Fruit fly (Drosophila melanogaster) whole organism, embryonic: Measurements from ENCODE around the gene Syx5.

Source experiments
- Awh ChIP-seq: fragments of 200-800 bp; sonication (Bioruptor generic); IDR thresholded peaks from 2 replicates; pipeline ENCODE4, ENCODE4 v1.3.6; 2022; ENCODE audit warnings: missing biosample characterization, missing genetic modification characterization
- Bgb ChIP-seq: fragments of 200-800 bp; sonication (Bioruptor generic); IDR thresholded peaks from 2 replicates; pipeline ENCODE4 v1.3.6; 2022; ENCODE audit warnings: missing biosample characterization, missing genetic modification characterization; ENCODE audit not compliant: partially characterized antibody
- CG1024 ChIP-seq: fragments of 200-800 bp; sonication (Bioruptor generic); IDR thresholded peaks from 2 replicates; pipeline ENCODE4 v1.3.6; 2022; ENCODE audit warnings: missing biosample characterization, missing genetic modification characterization
- CG10267 ChIP-seq: fragments of 200-800 bp; sonication (Bioruptor generic); optimal IDR thresholded peaks from 2 replicates; lab custom pipeline; 2018; ENCODE audit warnings: missing biosample characterization, mild to moderate bottlenecking, missing genetic modification characterization, moderate library complexity
- CG11696 ChIP-seq: fragments of 200-800 bp; sonication (Bioruptor generic); IDR thresholded peaks from 2 replicates; pipeline ENCODE4 v1.3.6; 2022; ENCODE audit warnings: missing biosample characterization, missing genetic modification characterization
- CG1233 ChIP-seq: fragments of 200-800 bp; sonication (Bioruptor generic); optimal IDR thresholded peaks from 4 replicates; lab custom pipeline; 2018; ENCODE audit warnings: missing biosample characterization, mild to moderate bottlenecking, missing genetic modification characterization
- CG16813 ChIP-seq: fragments of 200-800 bp; sonication (Bioruptor generic); IDR thresholded peaks from 3 replicates; pipeline ENCODE4 v1.3.6; 2022; ENCODE audit warnings: missing biosample characterization, missing genetic modification characterization; ENCODE audit not compliant: partially characterized antibody
- CG18619 ChIP-seq: fragments of 200-800 bp; sonication (Bioruptor generic); optimal IDR thresholded peaks from 3 replicates; lab custom pipeline; 2017; ENCODE audit warnings: missing biosample characterization, mild to moderate bottlenecking, missing genetic modification characterization
- CG30431 ChIP-seq: fragments of 200-800 bp; sonication (Bioruptor generic); optimal IDR thresholded peaks from 2 replicates; lab custom pipeline; 2017; ENCODE audit warnings: missing biosample characterization, missing genetic modification characterization
- CG32532 ChIP-seq: fragments of 200-800 bp; sonication (Bioruptor generic); IDR thresholded peaks from 2 replicates; pipeline ENCODE4 v1.3.6; 2022; ENCODE audit warnings: missing biosample characterization, missing genetic modification characterization
- CG33213 ChIP-seq: fragments of 200-800 bp; sonication (Bioruptor generic); optimal IDR thresholded peaks from 3 replicates; lab custom pipeline; 2016; ENCODE audit warnings: missing biosample characterization, missing genetic modification characterization
- CG3407 ChIP-seq: fragments of 200-800 bp; sonication (Bioruptor generic); optimal IDR thresholded peaks from 2 replicates; lab custom pipeline; 2018; ENCODE audit warnings: missing biosample characterization, mild to moderate bottlenecking, missing genetic modification characterization
- CG3726 ChIP-seq: fragments of 200-800 bp; sonication (Bioruptor generic); IDR thresholded peaks from 3 replicates; pipeline ENCODE4, ENCODE4 v1.3.6; 2022; ENCODE audit warnings: missing biosample characterization, missing genetic modification characterization
- CG6175 ChIP-seq: fragments of 200-800 bp; sonication (Bioruptor generic); IDR thresholded peaks from 3 replicates; pipeline ENCODE4 v1.3.6; 2022; ENCODE audit warnings: missing biosample characterization, missing genetic modification characterization
- CG6813 ChIP-seq: fragments of 200-800 bp; sonication (Bioruptor generic); optimal IDR thresholded peaks from 2 replicates; lab custom pipeline; 2017; ENCODE audit warnings: missing biosample characterization, missing genetic modification characterization, mild to moderate bottlenecking, moderate library complexity, missing genetic modification reagents
- CG8290 ChIP-seq, 3 experiments: fragments of 200-800 bp; sonication (Bioruptor generic); optimal IDR thresholded peaks; 2 replicates each; lab custom pipeline; 2016 to 2019; ENCODE audit warnings: missing biosample characterization in 3 of 3, missing genetic modification characterization in 3 of 3, mild to moderate bottlenecking in 2 of 3, moderate library complexity in 1 of 3
- CG8765 ChIP-seq: fragments of 200-800 bp; sonication (Bioruptor generic); IDR thresholded peaks from 2 replicates; pipeline ENCODE4 v1.3.6; 2022; ENCODE audit warnings: missing biosample characterization, missing genetic modification characterization
- CG9437 ChIP-seq: fragments of 200-800 bp; sonication (Bioruptor generic); optimal IDR thresholded peaks from 2 replicates; lab custom pipeline; 2018; ENCODE audit warnings: missing biosample characterization, mild to moderate bottlenecking, missing genetic modification characterization
- CG9609 ChIP-seq: fragments of 200-800 bp; sonication (Bioruptor generic); optimal IDR thresholded peaks from 3 replicates; lab custom pipeline; 2016; ENCODE audit warnings: missing biosample characterization, missing genetic modification characterization
- D19B ChIP-seq: fragments of 200-800 bp; sonication (Bioruptor generic); optimal IDR thresholded peaks from 2 replicates; lab custom pipeline; 2017; ENCODE audit warnings: missing biosample characterization, mild to moderate bottlenecking, missing genetic modification characterization
- Dek ChIP-seq: fragments of 200-800 bp; sonication (Bioruptor generic); optimal IDR thresholded peaks from 3 replicates; lab custom pipeline; 2019; ENCODE audit warnings: missing biosample characterization, mild to moderate bottlenecking, missing genetic modification characterization, moderate library complexity
- ERR ChIP-seq: fragments of 200-800 bp; sonication (Bioruptor generic); optimal IDR thresholded peaks from 2 replicates; lab custom pipeline; 2016; ENCODE audit warnings: missing biosample characterization, missing genetic modification characterization
- Ets65A ChIP-seq: fragments of 200-800 bp; sonication (Bioruptor generic); peaks from one replicate; lab custom pipeline; 2016; ENCODE audit warnings: missing biosample characterization, missing genetic modification characterization
- Hmx ChIP-seq: fragments of 200-800 bp; sonication (Bioruptor generic); optimal IDR thresholded peaks from 2 replicates; lab custom pipeline; 2016; ENCODE audit warnings: missing biosample characterization, missing genetic modification characterization
- Mes4 ChIP-seq: fragments of 200-800 bp; sonication (Bioruptor generic); optimal IDR thresholded peaks from 2 replicates; lab custom pipeline; 2016; ENCODE audit warnings: missing biosample characterization, missing genetic modification characterization
- Neu2 ChIP-seq: fragments of 200-800 bp; sonication (Bioruptor generic); optimal IDR thresholded peaks from 3 replicates; lab custom pipeline; 2016; ENCODE audit warnings: missing biosample characterization, missing genetic modification characterization, borderline replicate concordance
- Oaz ChIP-seq: fragments of 200-800 bp; sonication (Bioruptor generic); IDR thresholded peaks from 2 replicates; pipeline ENCODE4 v1.3.6; 2022; ENCODE audit warnings: missing biosample characterization, missing genetic modification characterization
- Pdp1 ChIP-seq, 2 experiments: fragments of 200-800 bp; sonication (Bioruptor generic); optimal IDR thresholded peaks; 3 replicates each; lab custom pipeline; 2016; ENCODE audit warnings: missing biosample characterization in 2 of 2, missing genetic modification characterization in 2 of 2, mild to moderate bottlenecking in 1 of 2, moderate library complexity in 1 of 2
- Ravus ChIP-seq: fragments of 200-800 bp; sonication (Bioruptor generic); IDR thresholded peaks from 2 replicates; pipeline ENCODE4 v1.3.6; 2022; ENCODE audit warnings: missing biosample characterization, missing genetic modification characterization
- Ssrp ChIP-seq: fragments of 200-800 bp; sonication (Bioruptor generic); optimal IDR thresholded peaks from 2 replicates; lab custom pipeline; 2018; ENCODE audit warnings: missing biosample characterization, mild to moderate bottlenecking, missing genetic modification characterization, moderate library complexity
- abd-A ChIP-seq: fragments of 200-800 bp; sonication (Bioruptor generic); optimal IDR thresholded peaks from 3 replicates; lab custom pipeline; 2019; ENCODE audit warnings: missing biosample characterization, mild to moderate bottlenecking, missing genetic modification characterization, moderate library complexity
- chm ChIP-seq: fragments of 200-800 bp; sonication (Bioruptor generic); IDR thresholded peaks from 2 replicates; pipeline ENCODE4 v1.3.6; 2022; ENCODE audit warnings: missing biosample characterization, missing genetic modification characterization
- crol ChIP-seq: fragments of 200-800 bp; sonication (Bioruptor generic); IDR thresholded peaks from 2 replicates; pipeline ENCODE4 v1.3.6; 2022; ENCODE audit warnings: missing biosample characterization, missing genetic modification characterization
- disco-r ChIP-seq: fragments of 200-800 bp; sonication (Bioruptor generic); optimal IDR thresholded peaks from 2 replicates; lab custom pipeline; 2016; ENCODE audit warnings: missing biosample characterization, missing genetic modification characterization
- emc ChIP-seq: fragments of 200-800 bp; sonication (Bioruptor generic); optimal IDR thresholded peaks from 2 replicates; lab custom pipeline; 2016; ENCODE audit warnings: missing biosample characterization, missing genetic modification characterization
- en ChIP-seq: fragments of 200-800 bp; sonication (Bioruptor generic); optimal IDR thresholded peaks from 2 replicates; lab custom pipeline; 2016; ENCODE audit warnings: missing biosample characterization, missing genetic modification characterization
- ewg ChIP-seq: fragments of 200-800 bp; sonication (Bioruptor generic); optimal IDR thresholded peaks from 3 replicates; lab custom pipeline; 2017; ENCODE audit warnings: mild to moderate bottlenecking, missing biosample characterization, missing genetic modification reagents, missing genetic modification characterization
- exex ChIP-seq: fragments of 200-800 bp; sonication (Bioruptor generic); optimal IDR thresholded peaks from 4 replicates; lab custom pipeline; 2018; ENCODE audit warnings: missing biosample characterization, mild to moderate bottlenecking, missing genetic modification characterization, moderate library complexity
- fd96Cb ChIP-seq: fragments of 200-800 bp; sonication (Bioruptor generic); optimal IDR thresholded peaks from 2 replicates; lab custom pipeline; 2018; ENCODE audit warnings: missing biosample characterization, mild to moderate bottlenecking, missing genetic modification characterization, moderate library complexity
- grn ChIP-seq: fragments of 200-800 bp; sonication (Bioruptor generic); optimal IDR thresholded peaks from 3 replicates; lab custom pipeline; 2017; ENCODE audit warnings: missing biosample characterization, missing genetic modification characterization
- jing ChIP-seq: fragments of 200-800 bp; sonication (Bioruptor generic); optimal IDR thresholded peaks from 2 replicates; lab custom pipeline; 2018; ENCODE audit warnings: missing biosample characterization, mild to moderate bottlenecking, missing genetic modification characterization
- jumu ChIP-seq: fragments of 200-800 bp; sonication (Bioruptor generic); optimal IDR thresholded peaks from 3 replicates; lab custom pipeline; 2016; ENCODE audit warnings: missing biosample characterization, missing genetic modification characterization
- nerfin-1 ChIP-seq: fragments of 200-800 bp; sonication (Bioruptor generic); optimal IDR thresholded peaks from 3 replicates; lab custom pipeline; 2019; ENCODE audit warnings: missing biosample characterization, mild to moderate bottlenecking, missing genetic modification characterization, moderate library complexity
- pum ChIP-seq: fragments of 200-800 bp; sonication (Bioruptor generic); optimal IDR thresholded peaks from 2 replicates; lab custom pipeline; 2016; ENCODE audit warnings: missing biosample characterization, missing genetic modification characterization
- scrt ChIP-seq: fragments of 200-800 bp; sonication (Bioruptor generic); optimal IDR thresholded peaks from 2 replicates; lab custom pipeline; 2018; ENCODE audit warnings: missing biosample characterization, mild to moderate bottlenecking, missing genetic modification characterization, moderate library complexity
- sug ChIP-seq: fragments of 200-800 bp; optimal IDR thresholded peaks from 2 replicates; lab custom pipeline; 2019; ENCODE audit warnings: missing biosample characterization, mild to moderate bottlenecking, missing genetic modification characterization, moderate library complexity
- tna ChIP-seq: fragments of 200-800 bp; sonication (Bioruptor generic); IDR thresholded peaks from 2 replicates; pipeline ENCODE4 v1.3.6; 2022; ENCODE audit warnings: missing biosample characterization, missing genetic modification characterization; ENCODE audit not compliant: partially characterized antibody
- trh ChIP-seq: fragments of 200-800 bp; sonication (Bioruptor generic); optimal IDR thresholded peaks from 2 replicates; lab custom pipeline; 2016; ENCODE audit warnings: missing biosample characterization, missing genetic modification characterization
- vnd ChIP-seq: fragments of 200-800 bp; sonication (Bioruptor generic); IDR thresholded peaks from 3 replicates; pipeline ENCODE4 v1.3.6; 2022; ENCODE audit warnings: missing biosample characterization, missing genetic modification characterization; ENCODE audit not compliant: partially characterized antibody
- wek ChIP-seq: fragments of 200-800 bp; sonication (Bioruptor generic); optimal IDR thresholded peaks from 3 replicates; lab custom pipeline; 2018; ENCODE audit warnings: missing biosample characterization, mild to moderate bottlenecking, missing genetic modification characterization, moderate library complexity

The Syx5 gene

DNA sequence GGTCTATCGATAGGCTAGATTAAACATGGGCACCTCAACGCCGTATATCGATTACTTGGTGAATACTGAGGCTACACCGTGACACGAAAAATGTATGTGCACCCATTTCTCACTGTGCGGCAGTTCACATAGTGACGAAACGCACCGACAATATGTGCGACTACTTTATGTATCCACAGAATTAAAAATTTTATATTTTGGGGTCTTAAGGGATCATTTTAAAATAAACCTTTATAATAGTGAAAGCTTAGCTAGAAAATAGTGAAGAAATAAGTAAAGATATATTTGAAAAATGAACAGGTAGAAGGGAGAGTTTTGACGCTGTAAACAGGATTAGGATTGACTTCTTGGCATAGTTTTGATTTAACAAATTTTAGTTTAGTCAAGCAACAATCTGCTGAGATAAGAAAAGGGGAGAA, 22.0 kb downstream of the Syx5 start, which contains the start of gene mRpL4 (continued):
- no peak for TF ChIP-seq CG18619 (GFP tag; lab: Kevin White, UChicago)
- TF ChIP-seq CG16813 (GFP tag; lab: Robert Waterston, UW) = peak; percentile 99
- no peak for TF ChIP-seq emc (GFP tag; lab: Kevin White, UChicago)
- TF ChIP-seq en (GFP tag; lab: Kevin White, UChicago) = peak; percentile 15
- TF ChIP-seq CG10267 (tag; lab: Kevin White, UChicago) = peak; percentile 67
- TF ChIP-seq CG8290 (GFP tag; optimal IDR thresholded peaks at IDR 0.05; lab: Kevin White, UChicago) = peak; percentile 98
- TF ChIP-seq CG8290 (tag; optimal IDR thresholded peaks at IDR 0.05; lab: Kevin White, UChicago) = peak; percentile 97
- TF ChIP-seq ewg = peak; percentile 9
- peak; percentile 35 for TF ChIP-seq disco-r (GFP tag; lab: Kevin White, UChicago)
- TF ChIP-seq CG30431 (GFP tag; lab: Kevin White, UChicago) = no peak
- no peak for TF ChIP-seq CG3407 (GFP tag; lab: Kevin White, UChicago)
- peak; percentile 31 for TF ChIP-seq wek (GFP tag; lab: Kevin White, UChicago)
- no peak for TF ChIP-seq CG3726
- TF ChIP-seq nerfin-1 = no peak
- TF ChIP-seq Bgb = peak; percentile 99
- TF ChIP-seq pum (GFP tag; lab: Kevin White, UChicago) = peak; percentile 85
- peak in 1 of 2 experiments; percentile 83 for TF ChIP-seq Pdp1 (GFP tag; optimal IDR thresholded peaks at IDR 0.05; lab: Kevin White, UChicago)
- no peak for TF ChIP-seq crol (GFP tag; lab: Robert Waterston, UW)
- TF ChIP-seq grn (GFP tag; lab: Kevin White, UChicago) = peak; percentile 2
- peak; percentile 54 for TF ChIP-seq trh (GFP tag; lab: Kevin White, UChicago)
- peak; percentile 26 for TF ChIP-seq CG33213 (GFP tag; lab: Kevin White, UChicago)
- TF ChIP-seq Ets65A (GFP tag; lab: Kevin White, UChicago) = no peak
- peak; percentile 36 for TF ChIP-seq Mes4 (GFP tag; lab: Kevin White, UChicago)
- no peak for TF ChIP-seq Ravus (GFP tag; lab: Robert Waterston, UW)
- peak; percentile 83 for TF ChIP-seq jumu (GFP tag; lab: Kevin White, UChicago)
- TF ChIP-seq Hmx (GFP tag; lab: Kevin White, UChicago) = no peak
- no peak for TF ChIP-seq exex (tag; lab: Kevin White, UChicago)
- TF ChIP-seq CG1233 (GFP tag; lab: Kevin White, UChicago) = peak; percentile 44
- peak; percentile 58 for TF ChIP-seq Oaz (GFP tag; lab: Robert Waterston, UW)
- TF ChIP-seq CG9609 (GFP tag; lab: Kevin White, UChicago) = peak; percentile 75
- no peak for TF ChIP-seq scrt
- TF ChIP-seq CG6175 = 0 out of 3 replicates have a peak, but pooled peaks have one; percentile 29
- TF ChIP-seq CG1024 (GFP tag; lab: Robert Waterston, UW) = no peak
- peak; percentile 99 for TF ChIP-seq tna (GFP tag; lab: Robert Waterston, UW)
- TF ChIP-seq jing (GFP tag; lab: Kevin White, UChicago) = no peak
- peak; percentile 98 for TF ChIP-seq vnd (GFP tag; lab: Robert Waterston, UW)
- peak; percentile 66; the same call in 1 of the 2 replicates for TF ChIP-seq chm (GFP tag; lab: Robert Waterston, UW)
- TF ChIP-seq CG9437 (GFP tag; lab: Kevin White, UChicago) = peak; percentile 27
- TF ChIP-seq abd-A (tag; lab: Kevin White, UChicago) = no peak
- TF ChIP-seq sug (tag; lab: Kevin White, UChicago) = no peak
- TF ChIP-seq CG8765 (GFP tag; lab: Robert Waterston, UW) = peak; percentile 34; the same call in 1 of the 2 replicates
- no peak for TF ChIP-seq Neu2 (GFP tag; lab: Kevin White, UChicago)
- peak; percentile 44 for TF ChIP-seq ERR (GFP tag; lab: Kevin White, UChicago)
- peak; percentile 62 for TF ChIP-seq Dek (tag; lab: Kevin White, UChicago)
- peak; percentile 27 for TF ChIP-seq fd96Cb (tag; lab: Kevin White, UChicago)
- TF ChIP-seq CG11696 (GFP tag; lab: Robert Waterston, UW) = 0 out of 2 replicates have a peak, but pooled peaks have one; percentile 19
- TF ChIP-seq CG32532 (GFP tag; lab: Robert Waterston, UW) = no peak; the same call in 1 of the 2 replicates
- peak; percentile 14 for TF ChIP-seq D19B (GFP tag; lab: Kevin White, UChicago)
- 0 out of 2 replicates have a peak, but pooled peaks have one; percentile 20 for TF ChIP-seq Awh
- TF ChIP-seq Ssrp (tag; lab: Kevin White, UChicago) = peak; percentile 42
- peak; percentile 12 for TF ChIP-seq CG6813 (GFP tag; lab: Kevin White, UChicago)
